Fruit fly (Drosophila melanogaster) whole organism, embryonic: ENCODE measurements around the gene Mettl4.

ENCODE experiments used
- Awh ChIP-seq: fragments of 200-800 bp; sonication (Bioruptor generic); IDR thresholded peaks from 2 replicates; pipeline ENCODE4, ENCODE4 v1.3.6; 2022; ENCODE audit warnings: missing biosample characterization, missing genetic modification characterization
- CG10321 ChIP-seq: fragments of 200-800 bp; sonication (Bioruptor generic); IDR thresholded peaks from 2 replicates; pipeline ENCODE4 v1.3.6; 2022; ENCODE audit warnings: missing biosample characterization, missing genetic modification characterization
- CG11398 ChIP-seq: fragments of 200-800 bp; sonication (Bioruptor generic); optimal IDR thresholded peaks from 2 replicates; lab custom pipeline; 2016; ENCODE audit warnings: missing biosample characterization, missing genetic modification characterization
- CG12769 ChIP-seq: fragments of 200-800 bp; sonication (Bioruptor generic); optimal IDR thresholded peaks from 2 replicates; lab custom pipeline; 2019; ENCODE audit warnings: missing biosample characterization, mild to moderate bottlenecking, missing genetic modification characterization, moderate library complexity
- CG13894 ChIP-seq: fragments of 200-800 bp; sonication (Bioruptor generic); optimal IDR thresholded peaks from 3 replicates; lab custom pipeline; 2018; ENCODE audit warnings: missing biosample characterization, mild to moderate bottlenecking, missing genetic modification characterization, moderate library complexity
- CG15479 ChIP-seq: fragments of 200-800 bp; sonication (Bioruptor generic); optimal IDR thresholded peaks from 3 replicates; lab custom pipeline; 2019; ENCODE audit warnings: missing biosample characterization, mild to moderate bottlenecking, missing genetic modification characterization, moderate library complexity
- CG17612 ChIP-seq: fragments of 200-800 bp; sonication (Bioruptor generic); IDR thresholded peaks from 2 replicates; pipeline ENCODE4 v1.3.6; 2022; ENCODE audit warnings: missing biosample characterization, missing genetic modification characterization
- CG1832 ChIP-seq: fragments of 200-800 bp; sonication (Bioruptor generic); optimal IDR thresholded peaks from 2 replicates; lab custom pipeline; 2017; ENCODE audit warnings: missing biosample characterization, mild to moderate bottlenecking, missing genetic modification characterization, inconsistent platforms
- CG2199 ChIP-seq: fragments of 200-800 bp; sonication (Bioruptor generic); IDR thresholded peaks from 3 replicates; pipeline ENCODE4 v1.3.6; 2022; ENCODE audit warnings: missing biosample characterization, missing genetic modification characterization
- CG8290 ChIP-seq, 3 experiments: fragments of 200-800 bp; sonication (Bioruptor generic); optimal IDR thresholded peaks; 2 replicates each; lab custom pipeline; 2016 to 2019; ENCODE audit warnings: missing biosample characterization in 3 of 3, missing genetic modification characterization in 3 of 3, mild to moderate bottlenecking in 2 of 3, moderate library complexity in 1 of 3
- Eip74EF ChIP-seq, 2 experiments: fragments of 200-800 bp in 1 of 2; fragments of >200 bp in 1 of 2; sonication (Bioruptor generic) in 1 of 2; optimal IDR thresholded peaks; 2 replicates each; lab custom pipeline; 2017 to 2019; ENCODE audit warnings: missing biosample characterization in 2 of 2, missing genetic modification characterization in 2 of 2, mild to moderate bottlenecking in 1 of 2, moderate library complexity in 1 of 2
- Hr78 ChIP-seq, 2 experiments: fragments of 200-800 bp in 1 of 2; fragments of >200 bp in 1 of 2; sonication (Bioruptor generic) in 1 of 2; optimal IDR thresholded peaks; 2 replicates each; lab custom pipeline; 2017 to 2019; ENCODE audit warnings: missing biosample characterization in 2 of 2, missing genetic modification characterization in 2 of 2, mild to moderate bottlenecking in 1 of 2, moderate library complexity in 1 of 2
- Med ChIP-seq: fragments of 200-800 bp; sonication (Bioruptor generic); peaks from one replicate; lab custom pipeline; 2016; ENCODE audit warnings: missing biosample characterization, missing genetic modification characterization, mild to moderate bottlenecking, inconsistent platforms, moderate library complexity
- Mrtf ChIP-seq: fragments of 200-800 bp; sonication (Bioruptor generic); IDR thresholded peaks from 3 replicates; pipeline ENCODE4 v1.3.6; 2022; ENCODE audit warnings: missing biosample characterization, missing genetic modification characterization
- NC2β ChIP-seq: fragments of 200-800 bp; sonication (Bioruptor generic); optimal IDR thresholded peaks from 2 replicates; lab custom pipeline; 2016; ENCODE audit warnings: missing biosample characterization, missing genetic modification characterization
- Neu2 ChIP-seq: fragments of 200-800 bp; sonication (Bioruptor generic); optimal IDR thresholded peaks from 3 replicates; lab custom pipeline; 2016; ENCODE audit warnings: missing biosample characterization, missing genetic modification characterization, borderline replicate concordance
- Nf-YB ChIP-seq: fragments of 200-800 bp; sonication (Bioruptor generic); optimal IDR thresholded peaks from 3 replicates; lab custom pipeline; 2019; ENCODE audit warnings: missing biosample characterization, mild to moderate bottlenecking, missing genetic modification characterization, moderate library complexity
- Nf-YC ChIP-seq: fragments of 200-800 bp; optimal IDR thresholded peaks from 3 replicates; lab custom pipeline; 2019; ENCODE audit warnings: missing biosample characterization, mild to moderate bottlenecking, missing genetic modification characterization, moderate library complexity
- abd-A ChIP-seq: fragments of 200-800 bp; sonication (Bioruptor generic); optimal IDR thresholded peaks from 3 replicates; lab custom pipeline; 2019; ENCODE audit warnings: missing biosample characterization, mild to moderate bottlenecking, missing genetic modification characterization, moderate library complexity
- cad ChIP-seq: fragments of >200 bp; optimal IDR thresholded peaks from 2 replicates; lab custom pipeline; 2017; ENCODE audit warnings: missing biosample characterization, missing genetic modification characterization
- cg ChIP-seq: fragments of 200-800 bp; sonication (Bioruptor generic); optimal IDR thresholded peaks from 3 replicates; lab custom pipeline; 2019; ENCODE audit warnings: missing biosample characterization, mild to moderate bottlenecking, missing genetic modification characterization, moderate library complexity
- chinmo ChIP-seq: fragments of 200-800 bp; sonication (Bioruptor generic); IDR thresholded peaks from 4 replicates; pipeline ENCODE4 v1.3.6; 2022; ENCODE audit warnings: missing biosample characterization, missing genetic modification characterization; ENCODE audit not compliant: partially characterized antibody
- en ChIP-seq: fragments of 200-800 bp; sonication (Bioruptor generic); optimal IDR thresholded peaks from 2 replicates; lab custom pipeline; 2016; ENCODE audit warnings: missing biosample characterization, missing genetic modification characterization
- gce ChIP-seq: fragments of 200-800 bp; sonication (Bioruptor generic); IDR thresholded peaks from 3 replicates; pipeline ENCODE4 v1.3.6; 2022; ENCODE audit warnings: missing biosample characterization, missing genetic modification characterization
- gcm ChIP-seq: fragments of 200-800 bp; sonication (Bioruptor generic); optimal IDR thresholded peaks from 2 replicates; lab custom pipeline; 2019; ENCODE audit warnings: missing biosample characterization, mild to moderate bottlenecking, missing genetic modification characterization, moderate library complexity
- grn ChIP-seq: fragments of 200-800 bp; sonication (Bioruptor generic); optimal IDR thresholded peaks from 3 replicates; lab custom pipeline; 2017; ENCODE audit warnings: missing biosample characterization, missing genetic modification characterization
- gsb-n ChIP-seq: fragments of 200-800 bp; sonication (Bioruptor generic); optimal IDR thresholded peaks from 3 replicates; lab custom pipeline; 2018; ENCODE audit warnings: missing biosample characterization, mild to moderate bottlenecking, missing genetic modification characterization
- nerfin-1 ChIP-seq: fragments of 200-800 bp; sonication (Bioruptor generic); optimal IDR thresholded peaks from 3 replicates; lab custom pipeline; 2019; ENCODE audit warnings: missing biosample characterization, mild to moderate bottlenecking, missing genetic modification characterization, moderate library complexity
- phol ChIP-seq: fragments of 200-800 bp; sonication (Bioruptor generic); optimal IDR thresholded peaks from 3 replicates; lab custom pipeline; 2018; ENCODE audit warnings: missing biosample characterization, mild to moderate bottlenecking, missing genetic modification characterization, moderate library complexity
- pros ChIP-seq: fragments of 200-800 bp; sonication (Bioruptor generic); optimal IDR thresholded peaks from 3 replicates; lab custom pipeline; 2019; ENCODE audit warnings: missing biosample characterization, mild to moderate bottlenecking, missing genetic modification characterization, moderate library complexity
- salm ChIP-seq: fragments of 200-800 bp; sonication (Bioruptor generic); optimal IDR thresholded peaks from 2 replicates; lab custom pipeline; 2018; ENCODE audit warnings: missing biosample characterization, mild to moderate bottlenecking, missing genetic modification characterization
- sd ChIP-seq: fragments of 200-800 bp; sonication (Bioruptor generic); optimal IDR thresholded peaks from 3 replicates; lab custom pipeline; 2018; ENCODE audit warnings: missing biosample characterization, mild to moderate bottlenecking, missing genetic modification characterization, moderate library complexity
- sens ChIP-seq: fragments of 200-800 bp; sonication (Bioruptor generic); peaks from one replicate; lab custom pipeline; 2016; ENCODE audit warnings: missing biosample characterization, missing genetic modification characterization
- so ChIP-seq: fragments of 200-800 bp; sonication (Bioruptor generic); IDR thresholded peaks from 3 replicates; pipeline ENCODE4 v1.3.6; 2022; ENCODE audit warnings: missing biosample characterization, missing genetic modification characterization
- twi ChIP-seq: fragments of 200-800 bp; optimal IDR thresholded peaks from 2 replicates; lab custom pipeline; 2019; ENCODE audit warnings: missing biosample characterization, mild to moderate bottlenecking, missing genetic modification characterization, moderate library complexity
- vvl ChIP-seq: fragments of 200-800 bp; sonication (Bioruptor generic); IDR thresholded peaks from 2 replicates; pipeline ENCODE4 v1.3.6; 2022; ENCODE audit warnings: missing biosample characterization, missing genetic modification characterization

Mettl4 gene

DNA sequence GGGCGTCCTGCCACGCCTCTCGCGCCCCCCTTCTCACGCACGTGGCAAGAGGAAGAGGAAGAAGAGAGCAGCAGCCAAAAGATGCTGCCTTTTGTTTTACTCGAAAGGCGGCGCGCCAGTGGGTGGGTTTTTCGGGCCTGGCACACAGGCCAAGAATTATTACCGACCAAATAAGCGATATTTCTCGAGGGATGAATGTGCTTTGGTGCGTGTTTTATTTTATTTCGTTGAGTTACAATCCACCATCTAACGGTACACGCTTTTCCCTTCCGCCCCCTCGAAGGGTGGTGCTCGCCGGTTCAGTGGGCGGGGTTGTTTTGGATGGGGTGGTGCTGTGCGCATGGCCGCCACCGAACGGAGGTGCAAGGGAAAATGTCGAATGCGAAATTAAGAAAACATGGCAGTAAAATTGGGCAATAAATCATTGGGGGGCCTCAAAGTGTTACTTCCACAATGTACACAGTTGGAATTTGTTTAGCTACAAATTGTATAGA is 21.3 kb upstream of the Mettl4 start (continued):
- TF ChIP-seq Nf-YB (GFP tag; lab: Kevin White, UChicago) (peak; percentile 27), nerfin-1 (tag; lab: Kevin White, UChicago) (peak; percentile 5), gcm (GFP tag; lab: Kevin White, UChicago) (no peak), Med (peak; percentile 17)

DNA sequence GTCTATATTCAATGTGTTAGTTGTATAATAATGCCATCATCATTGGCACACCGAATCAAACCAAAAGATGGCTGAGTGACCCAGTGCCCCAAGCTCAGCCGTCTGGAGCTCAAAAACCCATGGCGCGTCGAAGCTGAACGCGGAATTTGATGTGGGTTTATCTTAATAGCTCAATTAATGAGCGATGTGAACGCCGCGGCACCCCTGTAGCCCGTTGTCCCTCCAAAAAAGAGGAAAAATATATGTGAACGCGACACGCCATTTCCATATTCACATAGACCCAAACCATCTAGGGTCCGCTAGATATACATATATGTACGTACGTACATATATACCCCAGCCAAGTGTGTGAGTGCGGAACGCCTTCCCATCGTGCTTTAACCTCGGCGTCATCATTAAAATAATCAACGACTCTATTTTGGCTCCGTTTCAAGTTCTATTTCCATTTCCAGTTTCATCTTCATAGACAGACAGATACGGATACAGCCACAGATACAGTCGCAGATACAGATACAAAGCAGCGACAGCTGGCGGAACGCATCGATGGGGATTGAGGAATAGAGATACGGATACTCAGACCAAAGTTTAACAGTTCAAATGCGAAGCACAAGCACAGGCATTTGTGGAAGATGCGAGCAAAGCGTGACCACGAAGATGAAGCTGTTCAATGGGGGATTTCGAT is 13.3 kb upstream of the Mettl4 start:
- TF ChIP-seq sd (tag; lab: Kevin White, UChicago) (peak; percentile 92), gce (GFP tag; lab: Robert Waterston, UW) (0 out of 3 replicates have a peak, but pooled peaks have one; percentile 13), Hr78 (GFP tag; optimal IDR thresholded peaks at IDR 0.05; lab: Kevin White, UChicago) (peak in 1 of 2 experiments; percentile 15), CG17612 (no peak), vvl (peak; percentile 67; the same call in 1 of the 2 replicates), CG2199 (GFP tag; lab: Robert Waterston, UW) (0 out of 3 replicates have a peak, but pooled peaks have one; percentile 51), CG13894 (tag; lab: Kevin White, UChicago) (peak; percentile 41), NC2β (GFP tag; lab: Kevin White, UChicago) (no peak), pros (GFP tag; lab: Kevin White, UChicago) (peak; percentile 17), Awh (GFP tag; lab: Robert Waterston, UW) (peak; percentile 84), CG8290 (GFP tag; optimal IDR thresholded peaks at IDR 0.05; lab: Kevin White, UChicago) (no peak), CG8290 (tag; optimal IDR thresholded peaks at IDR 0.05; lab: Kevin White, UChicago) (peak in 1 of 2 experiments; percentile 25), Med (peak; percentile 35), Eip74EF (GFP tag; optimal IDR thresholded peaks at IDR 0.05; lab: Kevin White, UChicago) (peak in 1 of 2 experiments; percentile 11), so (GFP tag; lab: Robert Waterston, UW) (no peak), cg (GFP tag; lab: Kevin White, UChicago) (peak; percentile 48), en (GFP tag; lab: Kevin White, UChicago) (peak; percentile 31), grn (peak; percentile 72), CG12769 (tag; lab: Kevin White, UChicago) (peak; percentile 55), Neu2 (GFP tag; lab: Kevin White, UChicago) (no peak), abd-A (tag; lab: Kevin White, UChicago) (peak; percentile 99), CG15479 (no peak), chinmo (GFP tag; lab: Robert Waterston, UW) (peak; percentile 63; the same call in 1 of the 4 replicates)

dm6 chr3R:16661693-16662092 is 10.7 kb upstream of the Mettl4 start:
- no peak for TF ChIP-seq Mrtf (GFP tag; lab: Robert Waterston, UW)
- TF ChIP-seq Nf-YC, result peak; percentile 71
- peak; percentile 71 for TF ChIP-seq CG1832 (GFP tag; lab: Kevin White, UChicago)
- peak; percentile 77 for TF ChIP-seq Nf-YB (GFP tag; lab: Kevin White, UChicago)
- TF ChIP-seq gsb-n, result peak; percentile 51
- no peak for TF ChIP-seq salm
- peak; percentile 72 for TF ChIP-seq cad (GFP tag; lab: Kevin White, UChicago)
- TF ChIP-seq twi, result peak; percentile 29
- TF ChIP-seq CG11398 (GFP tag; lab: Kevin White, UChicago), result no peak
- peak; percentile 88 for TF ChIP-seq CG10321 (GFP tag; lab: Robert Waterston, UW)
- TF ChIP-seq phol (tag; lab: Kevin White, UChicago), result peak; percentile 33
- peak; percentile 69 for TF ChIP-seq sens (GFP tag; lab: Kevin White, UChicago)
- TF ChIP-seq Hr78 (GFP tag; optimal IDR thresholded peaks at IDR 0.05; lab: Kevin White, UChicago), result peak in 1 of 2 experiments; percentile 75
- peak; percentile 40 for TF ChIP-seq cg (GFP tag; lab: Kevin White, UChicago)
